Fruit fly (Drosophila melanogaster): Measurements from ENCODE around the gene Ctr1C.

Ctr1C gene

dm6 chr3R:30964220-30964619 lies at the start of gene Ctr1C:
Gene Ctr1C (minus strand): TSS chr3R:30964320.
- TF ChIP-seq foxo (GFP tag; optimal IDR thresholded peaks at IDR 0.05), result no peak
- no peak for TF ChIP-seq sage (GFP tag; optimal IDR thresholded peaks at IDR 0.05)
- TF ChIP-seq Rel (GFP tag; optimal IDR thresholded peaks at IDR 0.05), result no peak
- TF ChIP-seq Rel (tag; optimal IDR thresholded peaks at IDR 0.05), result no peak
- TF ChIP-seq usp (GFP tag; optimal IDR thresholded peaks at IDR 0.05), result no peak
- TF ChIP-seq woc (GFP tag; optimal IDR thresholded peaks at IDR 0.05), result no peak
- no peak for TF ChIP-seq Vsx2 (GFP tag; optimal IDR thresholded peaks at IDR 0.05; ENCODE audit: partially characterized antibody)
- TF ChIP-seq h (GFP tag; optimal IDR thresholded peaks at IDR 0.05), result no peak
- TF ChIP-seq tai (GFP tag; optimal IDR thresholded peaks at IDR 0.05), result no peak
- no peak for TF ChIP-seq psq (GFP tag; optimal IDR thresholded peaks at IDR 0.05)
- no peak for TF ChIP-seq brk (GFP tag; optimal IDR thresholded peaks at IDR 0.05)
- TF ChIP-seq Dif (GFP tag; optimal IDR thresholded peaks at IDR 0.05; ENCODE audit: partially characterized antibody), result no peak
- no peak for TF ChIP-seq pan (optimal IDR thresholded peaks at IDR 0.05)
- TF ChIP-seq OdsH (GFP tag; optimal IDR thresholded peaks at IDR 0.05), result no peak
- TF ChIP-seq jim (GFP tag; optimal IDR thresholded peaks at IDR 0.05), result no peak
- TF ChIP-seq Abd-B (GFP tag; optimal IDR thresholded peaks at IDR 0.05), result no peak

- TF ChIP-seq Sp1 (GFP tag; optimal IDR thresholded peaks at IDR 0.05) (no peak), Abd-B (GFP tag; optimal IDR thresholded peaks at IDR 0.05) (no peak)
Observed at dm6 chr3R:31010086-31010485, 46.0 kb upstream of the Ctr1C start.

- TF ChIP-seq woc (GFP tag; optimal IDR thresholded peaks at IDR 0.05) (no peak), usp (GFP tag; optimal IDR thresholded peaks at IDR 0.05) (no peak), dmrt93B (GFP tag; optimal IDR thresholded peaks at IDR 0.05) (no peak), Dif (GFP tag; optimal IDR thresholded peaks at IDR 0.05; ENCODE audit: partially characterized antibody) (no peak), Vsx2 (GFP tag; optimal IDR thresholded peaks at IDR 0.05; ENCODE audit: partially characterized antibody) (no peak), Dfd (GFP tag; optimal IDR thresholded peaks at IDR 0.05) (no peak), N (GFP tag; optimal IDR thresholded peaks at IDR 0.05) (no peak), Abd-B (GFP tag; optimal IDR thresholded peaks at IDR 0.05) (no peak), OdsH (GFP tag; optimal IDR thresholded peaks at IDR 0.05) (no peak), fru (GFP tag; optimal IDR thresholded peaks at IDR 0.05) (no peak), rgr (GFP tag; optimal IDR thresholded peaks at IDR 0.05) (no peak), Mio (GFP tag; optimal IDR thresholded peaks at IDR 0.05) (no peak)
Observed at dm6 chr3R:31006599-31006998, 42.5 kb upstream of the Ctr1C start.

- TF ChIP-seq brk (GFP tag; optimal IDR thresholded peaks at IDR 0.05), result no peak
- no peak for TF ChIP-seq h (GFP tag; optimal IDR thresholded peaks at IDR 0.05)
- no peak for TF ChIP-seq br (GFP tag; optimal IDR thresholded peaks at IDR 0.05)
- no peak for TF ChIP-seq CrebA (GFP tag; optimal IDR thresholded peaks at IDR 0.05; ENCODE audit: borderline replicate concordance)
- TF ChIP-seq Dif (GFP tag; optimal IDR thresholded peaks at IDR 0.05; ENCODE audit: partially characterized antibody), result no peak
- TF ChIP-seq dsf (GFP tag; optimal IDR thresholded peaks at IDR 0.05; ENCODE audit: borderline replicate concordance), result no peak
- TF ChIP-seq Mio (GFP tag; optimal IDR thresholded peaks at IDR 0.05), result no peak
- no peak for TF ChIP-seq Hnf4 (GFP tag; optimal IDR thresholded peaks at IDR 0.05)
- no peak for TF ChIP-seq pan (optimal IDR thresholded peaks at IDR 0.05)
Observed at dm6 chr3R:30992357-30992756, 28.2 kb upstream of the Ctr1C start, which contains the start of gene CG31007. Gene CG31007 (minus strand): TSS chr3R:30992457.

- no peak for TF ChIP-seq foxo (GFP tag; optimal IDR thresholded peaks at IDR 0.05)
- TF ChIP-seq rgr (GFP tag; optimal IDR thresholded peaks at IDR 0.05), result no peak
- no peak for TF ChIP-seq jim (GFP tag; optimal IDR thresholded peaks at IDR 0.05)
- TF ChIP-seq Mio (GFP tag; optimal IDR thresholded peaks at IDR 0.05), result no peak
- no peak for TF ChIP-seq Sp1 (GFP tag; optimal IDR thresholded peaks at IDR 0.05)
- no peak for TF ChIP-seq HLH106 (tag; optimal IDR thresholded peaks at IDR 0.05)
- TF ChIP-seq fru (GFP tag; optimal IDR thresholded peaks at IDR 0.05), result no peak
- TF ChIP-seq Hr78 (GFP tag; optimal IDR thresholded peaks at IDR 0.05), result no peak
- no peak for TF ChIP-seq dsf (GFP tag; optimal IDR thresholded peaks at IDR 0.05; ENCODE audit: borderline replicate concordance)
- TF ChIP-seq br (GFP tag; optimal IDR thresholded peaks at IDR 0.05), result no peak
- TF ChIP-seq tai (GFP tag; optimal IDR thresholded peaks at IDR 0.05), result no peak
- TF ChIP-seq Hnf4 (GFP tag; optimal IDR thresholded peaks at IDR 0.05), result no peak
- TF ChIP-seq Myc (optimal IDR thresholded peaks at IDR 0.05), result no peak
- TF ChIP-seq sv (GFP tag; optimal IDR thresholded peaks at IDR 0.05), result no peak
- TF ChIP-seq Jra (GFP tag; optimal IDR thresholded peaks at IDR 0.05), result no peak
- TF ChIP-seq pan (optimal IDR thresholded peaks at IDR 0.05), result no peak
- no peak for TF ChIP-seq sage (GFP tag; optimal IDR thresholded peaks at IDR 0.05)
- TF ChIP-seq CG32264 (GFP tag; optimal IDR thresholded peaks at IDR 0.05), result no peak
- TF ChIP-seq dl (GFP tag; optimal IDR thresholded peaks at IDR 0.05; ENCODE audit: insufficient read depth in 1 of 2, partially characterized antibody in 2 of 2), result no peak
- no peak for TF ChIP-seq woc (GFP tag; optimal IDR thresholded peaks at IDR 0.05)
Observed at dm6 chr3R:30989948-30990347, 25.8 kb upstream of the Ctr1C start, which contains the start of gene CG31008. Gene CG31008 (minus strand): TSS chr3R:30990006.

All from whole organism, wandering third instar larva.